Worm (Caenorhabditis elegans) whole organism, L1 larva: ENCODE measurements around the gene C05C10.2.

Experiments used
- C04F5.9 ChIP-seq: sonication (generic microtip); optimal IDR thresholded peaks from 2 replicates; lab custom pipeline; 2016; ENCODE audit warnings: missing genetic modification characterization, missing compliant biosample characterization
- aha-1 ChIP-seq: fragments of 150-350 bp; optimal IDR thresholded peaks from 2 replicates; lab custom pipeline; 2014; ENCODE audit warnings: missing biosample characterization, missing genetic modification characterization
- aly-2 ChIP-seq: fragments of 150-350 bp; optimal IDR thresholded peaks from 2 replicates; lab custom pipeline; 2014; ENCODE audit warnings: missing biosample characterization, missing genetic modification characterization
- ama-1 ChIP-seq: fragments of 150-350 bp; optimal IDR thresholded peaks from 2 replicates; lab custom pipeline; 2014
- ceh-8 ChIP-seq: fragments of 200-800 bp; sonication (Bioruptor generic); optimal IDR thresholded peaks from 2 replicates; lab custom pipeline; 2018; ENCODE audit warnings: mild to moderate bottlenecking, missing genetic modification characterization, moderate library complexity, missing compliant biosample characterization
- dpl-1 ChIP-seq, 3 experiments: fragments of 150-350 bp in 2 of 3; sonication (generic microtip) in 1 of 3; optimal IDR thresholded peaks; 2 replicates each; lab custom pipeline; 2014 to 2017; ENCODE audit warnings: missing biosample characterization in 3 of 3, missing genetic modification characterization in 3 of 3, missing genetic modification reagents in 3 of 3
- efl-1 ChIP-seq, 4 experiments: fragments of 150-350 bp; optimal IDR thresholded peaks in 3 of 4; peaks in 1 of 4; 1 replicate in 1 of 4; 2 replicates in 3 of 4; lab custom pipeline; 2014; ENCODE audit warnings: missing biosample characterization in 2 of 4, missing genetic modification characterization in 2 of 4, missing genetic modification reagents in 2 of 4
- egl-13 ChIP-seq: sonication (generic microtip); optimal IDR thresholded peaks from 2 replicates; lab custom pipeline; 2016; ENCODE audit warnings: missing genotype, missing genetic modification reagents, missing genetic modification characterization, missing compliant biosample characterization
- egl-27 ChIP-seq, 2 experiments: fragments of 150-350 bp in 1 of 2; sonication (generic microtip); optimal IDR thresholded peaks; 3 replicates each; lab custom pipeline; 2017 to 2018; ENCODE audit warnings: missing biosample characterization in 2 of 2, missing genetic modification characterization in 2 of 2, missing genetic modification reagents in 2 of 2
- elt-2 ChIP-seq: sonication (generic microtip); optimal IDR thresholded peaks from 2 replicates; lab custom pipeline; 2016; ENCODE audit warnings: missing genetic modification characterization, mild to moderate bottlenecking, inconsistent platforms, missing compliant biosample characterization, missing genetic modification reagents
- elt-3 ChIP-seq, 6 experiments: fragments of 150-350 bp in 1 of 6; sonication (generic microtip); optimal IDR thresholded peaks; 2 replicates each; lab custom pipeline; 2017 to 2018; ENCODE audit warnings: missing biosample characterization in 6 of 6, missing genetic modification characterization in 6 of 6, inconsistent platforms in 1 of 6
- fkh-4 ChIP-seq: sonication (generic microtip); optimal IDR thresholded peaks from 2 replicates; lab custom pipeline; 2016; ENCODE audit warnings: missing compliant biosample characterization, missing genetic modification characterization, borderline replicate concordance
- fkh-8 ChIP-seq: sonication (generic microtip); optimal IDR thresholded peaks from 2 replicates; lab custom pipeline; 2016; ENCODE audit warnings: mild to moderate bottlenecking, missing genetic modification characterization, missing compliant biosample characterization
- fos-1 ChIP-seq: fragments of 150-350 bp; optimal IDR thresholded peaks from 2 replicates; lab custom pipeline; 2014; ENCODE audit warnings: missing biosample characterization, missing genetic modification characterization
- hlh-17 ChIP-seq: fragments of 200-800 bp; sonication (Bioruptor generic); optimal IDR thresholded peaks from 2 replicates; lab custom pipeline; 2018; ENCODE audit warnings: missing genetic modification characterization, mild to moderate bottlenecking, missing compliant biosample characterization, moderate library complexity, borderline replicate concordance
- isw-1 ChIP-seq: fragments of 200-800 bp; sonication (Bioruptor generic); IDR thresholded peaks from 2 replicates; pipeline ENCODE4 v1.3.6; 2022; ENCODE audit warnings: missing genetic modification characterization, missing compliant biosample characterization
- jun-1 ChIP-seq: fragments of 150-350 bp; optimal IDR thresholded peaks from 2 replicates; lab custom pipeline; 2014; ENCODE audit warnings: missing biosample characterization, missing genetic modification reagents, missing genetic modification characterization
- lin-13 ChIP-seq: fragments of 150-350 bp; optimal IDR thresholded peaks from 2 replicates; lab custom pipeline; 2014; ENCODE audit warnings: missing biosample characterization, missing genetic modification reagents, missing genetic modification characterization
- lin-14 ChIP-seq: fragments of 200-800 bp; sonication (Bioruptor generic); optimal IDR thresholded peaks from 2 replicates; lab custom pipeline; 2018; ENCODE audit warnings: mild to moderate bottlenecking, missing genetic modification characterization, moderate library complexity, missing compliant biosample characterization
- lin-35 ChIP-seq, 2 experiments: fragments of 150-350 bp; optimal IDR thresholded peaks; 2 replicates each; lab custom pipeline; 2014; ENCODE audit warnings: missing biosample characterization in 2 of 2, missing genetic modification characterization in 2 of 2, missing genetic modification reagents in 2 of 2
- lin-39 ChIP-seq: fragments of 150-350 bp; optimal IDR thresholded peaks from 2 replicates; lab custom pipeline; 2014; ENCODE audit warnings: missing biosample characterization, missing genetic modification reagents, missing genetic modification characterization
- lir-3 ChIP-seq: sonication (generic microtip); optimal IDR thresholded peaks from 2 replicates; lab custom pipeline; 2016; ENCODE audit warnings: mild to moderate bottlenecking, missing genetic modification characterization, moderate library complexity, missing compliant biosample characterization; ENCODE audit not compliant: poor library complexity
- mab-9 ChIP-seq: fragments of 200-800 bp; sonication (Bioruptor generic); IDR thresholded peaks from 2 replicates; pipeline ENCODE4 v1.3.6; 2022; ENCODE audit warnings: missing genetic modification reagents, missing genetic modification characterization, missing compliant biosample characterization
- mdl-1 ChIP-seq, 2 experiments: fragments of 150-350 bp; optimal IDR thresholded peaks; 2 replicates each; lab custom pipeline; 2014 to 2017; ENCODE audit warnings: missing biosample characterization in 2 of 2, missing genetic modification characterization in 2 of 2, inconsistent platforms in 1 of 2
- nhr-11 ChIP-seq: fragments of 150-350 bp; optimal IDR thresholded peaks from 2 replicates; lab custom pipeline; 2014; ENCODE audit warnings: missing biosample characterization, missing genetic modification characterization
- nhr-20 ChIP-seq: sonication (generic microtip); optimal IDR thresholded peaks from 2 replicates; lab custom pipeline; 2016; ENCODE audit warnings: mild to moderate bottlenecking, missing genetic modification characterization, missing compliant biosample characterization
- nhr-47 ChIP-seq: sonication (generic microtip); optimal IDR thresholded peaks from 2 replicates; lab custom pipeline; 2016; ENCODE audit warnings: mild to moderate bottlenecking, missing genetic modification characterization, moderate library complexity, missing compliant biosample characterization
- nhr-71 ChIP-seq: sonication (generic microtip); optimal IDR thresholded peaks from 2 replicates; lab custom pipeline; 2016; ENCODE audit warnings: mild to moderate bottlenecking, missing genetic modification characterization, moderate library complexity, missing compliant biosample characterization
- nhr-76 ChIP-seq: sonication (generic microtip); optimal IDR thresholded peaks from 2 replicates; lab custom pipeline; 2017; ENCODE audit warnings: missing biosample characterization, missing genetic modification characterization
- nhr-85 ChIP-seq: sonication (generic microtip); peaks from one replicate; lab custom pipeline; 2016; ENCODE audit warnings: missing genetic modification characterization, inconsistent platforms, missing compliant biosample characterization
- nhr-90 ChIP-seq: sonication (generic microtip); optimal IDR thresholded peaks from 2 replicates; lab custom pipeline; 2016; ENCODE audit warnings: mild to moderate bottlenecking, missing genetic modification characterization, missing compliant biosample characterization; ENCODE audit not compliant: poor library complexity
- pag-3 ChIP-seq: sonication (generic microtip); optimal IDR thresholded peaks from 2 replicates; lab custom pipeline; 2017; ENCODE audit warnings: missing genetic modification characterization, mild to moderate bottlenecking, missing compliant biosample characterization, antibody characterized with exemption, borderline replicate concordance; ENCODE audit not compliant: insufficient read depth
- rnt-1 ChIP-seq: sonication (generic microtip); optimal IDR thresholded peaks from 2 replicates; lab custom pipeline; 2016; ENCODE audit warnings: mild to moderate bottlenecking, missing genetic modification characterization, moderate library complexity, missing compliant biosample characterization
- snu-23 ChIP-seq: sonication (generic microtip); optimal IDR thresholded peaks from 2 replicates; lab custom pipeline; 2016; ENCODE audit warnings: missing genetic modification characterization, missing compliant biosample characterization
- unc-62 ChIP-seq: fragments of 150-350 bp; optimal IDR thresholded peaks from 2 replicates; lab custom pipeline; 2014; ENCODE audit warnings: missing biosample characterization, missing genetic modification reagents, missing genetic modification characterization
- unc-98 ChIP-seq: fragments of 200-800 bp; sonication (Bioruptor generic); IDR thresholded peaks from 2 replicates; pipeline ENCODE4 v1.3.6; 2022; ENCODE audit warnings: missing genetic modification characterization, missing compliant biosample characterization
- ztf-11 ChIP-seq, 2 experiments: sonication (generic microtip); optimal IDR thresholded peaks; 2 replicates each; lab custom pipeline; 2016 to 2017; ENCODE audit warnings: missing genetic modification characterization in 2 of 2, missing biosample characterization in 1 of 2, missing compliant biosample characterization in 1 of 2
- ztf-4 ChIP-seq: fragments of 150-350 bp; optimal IDR thresholded peaks from 2 replicates; lab custom pipeline; 2014; ENCODE audit warnings: missing biosample characterization, missing genetic modification characterization

C05C10.2 gene

ce11 chrII:9931012-9931411 is 9.0 kb downstream of the C05C10.2 start (continued):
- TF ChIP-seq nhr-11 (tag; lab: Kevin White, UChicago) (peak; percentile 23), lin-13 (GFP tag; lab: Kevin White, UChicago) (peak; percentile 18), isw-1 (peak; percentile 63), fkh-8 (tag; lab: Kevin White, UChicago) (peak; percentile 57), lin-35 (GFP tag; optimal IDR thresholded peaks at IDR 0.05; lab: Kevin White, UChicago) (peak; percentile 33 to 41), jun-1 (tag; lab: Kevin White, UChicago) (peak; percentile 18), pag-3 (tag; lab: Kevin White, UChicago) (no peak), mdl-1 (tag; optimal IDR thresholded peaks at IDR 0.05; lab: Kevin White, UChicago) (peak in 1 of 2 experiments; percentile 1), snu-23 (peak; percentile 59), nhr-76 (tag; lab: Kevin White, UChicago) (no peak), C04F5.9 (peak; percentile 9), nhr-47 (peak; percentile 68), nhr-71 (tag; lab: Kevin White, UChicago) (peak; percentile 82), lin-14 (GFP tag; lab: Kevin White, UChicago) (peak; percentile 82), lin-39 (tag; lab: Kevin White, UChicago) (no peak), lir-3 (tag; lab: Kevin White, UChicago) (peak; percentile 78), ztf-11 (tag; optimal IDR thresholded peaks at IDR 0.05; lab: Kevin White, UChicago) (peak in 1 of 2 experiments; percentile 65), fkh-4 (tag; lab: Kevin White, UChicago) (no peak), egl-27 (tag; optimal IDR thresholded peaks at IDR 0.05; lab: Kevin White, UChicago) (no peak), ceh-8 (GFP tag; lab: Kevin White, UChicago) (no peak), nhr-85 (tag; lab: Kevin White, UChicago) (peak; percentile 63)
- TF ChIP-seq, all 84 proteins: peak for 34

ce11 chrII:9931476-9931875 is 9.5 kb downstream of the C05C10.2 start, which contains the start of gene pho-11:
Gene pho-11, plus strand, starts transcription at chrII:9931849.
- TF ChIP-seq hlh-17 (GFP tag; lab: Kevin White, UChicago) (no peak), aha-1 (tag; lab: Kevin White, UChicago) (no peak), elt-2 (tag; lab: Kevin White, UChicago) (peak; percentile 64), nhr-20 (tag; lab: Kevin White, UChicago) (no peak), mab-9 (no peak), unc-98 (no peak), fos-1 (tag; lab: Kevin White, UChicago) (no peak), nhr-76 (tag; lab: Kevin White, UChicago) (no peak)

ce11 chrII:9933947-9934383 is 11.9 kb downstream of the C05C10.2 start:
- TF ChIP-seq nhr-71 (tag; lab: Kevin White, UChicago) (peak; percentile 42), nhr-90 (tag; lab: Kevin White, UChicago) (peak; percentile 58), dpl-1 (GFP tag; optimal IDR thresholded peaks at IDR 0.05; lab: Kevin White, UChicago) (peak in 1 of 3 experiments; percentile 4), ztf-4 (tag; lab: Kevin White, UChicago) (no peak), snu-23 (peak; percentile 48), aly-2 (peak; percentile 59), elt-3 (tag; optimal IDR thresholded peaks at IDR 0.05; lab: Kevin White, UChicago) (no peak), nhr-47 (peak; percentile 48), aha-1 (tag; lab: Kevin White, UChicago) (no peak), nhr-20 (tag; lab: Kevin White, UChicago) (peak; percentile 14), efl-1 (optimal IDR thresholded peaks at IDR 0.05; lab: Kevin White, UChicago) (no peak), efl-1 (GFP tag; optimal IDR thresholded peaks at IDR 0.05 in 1 of 2; lab: Kevin White, UChicago) (peak in 1 of 2 experiments; percentile 88), rnt-1 (tag; lab: Kevin White, UChicago) (peak; percentile 54), ama-1 (lab: Kevin White, UChicago) (peak; percentile 77), hlh-17 (GFP tag; lab: Kevin White, UChicago) (peak; percentile 24), lin-35 (GFP tag; optimal IDR thresholded peaks at IDR 0.05; lab: Kevin White, UChicago) (peak in 1 of 2 experiments; percentile 1), nhr-85 (tag; lab: Kevin White, UChicago) (peak; percentile 74), unc-62 (no peak), egl-13 (no peak)
